Fruit fly (Drosophila melanogaster): ENCODE data around the gene Afg3l2.

Gene Afg3l2

dm6 chr3L:17238129-17238732, 3.7 kb downstream of the Afg3l2 start, which contains the start of gene Rbp6 (continued):
- TF ChIP-seq stwl (tag; optimal IDR thresholded peaks at IDR 0.05) (no peak), sens (GFP tag) (peak; percentile 91), CG30431 (GFP tag; optimal IDR thresholded peaks at IDR 0.05) (no peak), her (GFP tag; optimal IDR thresholded peaks at IDR 0.05) (no peak), prd (optimal IDR thresholded peaks at IDR 0.05) (no peak), prd (GFP tag; IDR thresholded peaks at IDR 0.05) (0 out of 3 replicates have a peak, but pooled peaks have one; percentile 12), bigmax (GFP tag; optimal IDR thresholded peaks at IDR 0.05) (no peak), CG34224 (GFP tag; IDR thresholded peaks at IDR 0.05; ENCODE audit: partially characterized antibody) (no peak), zfh1 (GFP tag; IDR thresholded peaks at IDR 0.05) (peak; percentile 46; the same call in 2 of the 3 replicates)

dm6 chr3L:17237003-17237402, 4.9 kb downstream of the Afg3l2 start:
- TF ChIP-seq CTCF (GFP tag; optimal IDR thresholded peaks at IDR 0.05) = peak; percentile 80
- TF ChIP-seq CG16813 (GFP tag; IDR thresholded peaks at IDR 0.05; ENCODE audit: partially characterized antibody) = 0 out of 3 replicates have a peak, but pooled peaks have one; percentile 19
- peak; percentile 4 for TF ChIP-seq cg (GFP tag; optimal IDR thresholded peaks at IDR 0.05)
- no peak for TF ChIP-seq ab (GFP tag; optimal IDR thresholded peaks at IDR 0.05)

dm6 chr3L:17226330-17226729, 15.6 kb downstream of the Afg3l2 start:
- TF ChIP-seq cato (GFP tag; optimal IDR thresholded peaks at IDR 0.05; ENCODE audit: borderline replicate concordance) (no peak), Abd-B (GFP tag; optimal IDR thresholded peaks at IDR 0.05) (no peak), Asciz (GFP tag; optimal IDR thresholded peaks at IDR 0.05) (peak; percentile 28), fru (optimal IDR thresholded peaks at IDR 0.05) (no peak), Sin3A (optimal IDR thresholded peaks at IDR 0.05) (no peak), bbx (GFP tag; IDR thresholded peaks at IDR 0.05; ENCODE audit: partially characterized antibody) (no peak), CrebB (tag; optimal IDR thresholded peaks at IDR 0.05) (no peak), CG1024 (GFP tag; IDR thresholded peaks at IDR 0.05) (no peak), CG2120 (GFP tag; optimal IDR thresholded peaks at IDR 0.05) (no peak), bowl (GFP tag; IDR thresholded peaks at IDR 0.05) (no peak), CG1233 (GFP tag; optimal IDR thresholded peaks at IDR 0.05) (no peak), sna (GFP tag; IDR thresholded peaks at IDR 0.05; ENCODE audit: partially characterized antibody) (no peak), Sox100B (GFP tag; optimal IDR thresholded peaks at IDR 0.05) (peak; percentile 48), CG6254 (GFP tag; optimal IDR thresholded peaks at IDR 0.05) (peak; percentile 34), CG10267 (tag; optimal IDR thresholded peaks at IDR 0.05) (peak; percentile 18), CG12219 (GFP tag; optimal IDR thresholded peaks at IDR 0.05) (no peak), D (optimal IDR thresholded peaks at IDR 0.05) (no peak), D (GFP tag; optimal IDR thresholded peaks at IDR 0.05) (peak; percentile 43), chn (GFP tag; optimal IDR thresholded peaks at IDR 0.05) (no peak), Med (GFP tag) (no peak), Blimp-1 (GFP tag; optimal IDR thresholded peaks at IDR 0.05) (peak; percentile 72), Dfd (GFP tag; optimal IDR thresholded peaks at IDR 0.05) (no peak), CG18599 (GFP tag; optimal IDR thresholded peaks at IDR 0.05) (peak; percentile 59), CG4282 (GFP tag; optimal IDR thresholded peaks at IDR 0.05) (no peak), pan (optimal IDR thresholded peaks at IDR 0.05) (no peak), pan (GFP tag; optimal IDR thresholded peaks at IDR 0.05 in 1 of 2, IDR thresholded peaks at IDR 0.05 in 1 of 2) (no peak), Spps (tag; optimal IDR thresholded peaks at IDR 0.05) (no peak), CG17829 (tag; optimal IDR thresholded peaks at IDR 0.05) (peak; percentile 8), CG10979 (tag; optimal IDR thresholded peaks at IDR 0.05) (peak; percentile 46), bigmax (GFP tag; optimal IDR thresholded peaks at IDR 0.05) (no peak), CG6654 (GFP tag; optimal IDR thresholded peaks at IDR 0.05) (peak; percentile 8), CG11504 (tag; optimal IDR thresholded peaks at IDR 0.05) (peak; percentile 71), D19A (tag; optimal IDR thresholded peaks at IDR 0.05) (peak; percentile 62), grn (GFP tag; optimal IDR thresholded peaks at IDR 0.05) (no peak), salm (tag; optimal IDR thresholded peaks at IDR 0.05) (no peak), CG32772 (GFP tag; IDR thresholded peaks at IDR 0.05) (no peak), CG2712 (tag; optimal IDR thresholded peaks at IDR 0.05) (peak; percentile 41)
